Worm (Caenorhabditis elegans): Measurements from ENCODE around the gene egrh-2.

- no peak for TF ChIP-seq C34B4.2 (tag; optimal IDR thresholded peaks at IDR 0.05)
- TF ChIP-seq vab-15 (tag; optimal IDR thresholded peaks at IDR 0.05), result peak; percentile 89
Observed at ce11 chrIV:1012447-1012846, 22.2 kb upstream of the egrh-2 start, which contains the start of gene rbm-39.
